Worm (Caenorhabditis elegans) whole organism, early embryonic: ENCODE data around the gene efhc-1.
A peak's percentile ranks its signal among the peaks of the same experiment; 100 is the strongest.

Experiments
- B0310.2 ChIP-seq: sonication (generic microtip); optimal IDR thresholded peaks from 2 replicates; lab custom pipeline; 2016; ENCODE audit warnings: mild to moderate bottlenecking, missing genetic modification characterization, missing compliant biosample characterization
- F13C5.2 ChIP-seq: sonication (generic microtip); optimal IDR thresholded peaks from 2 replicates; lab custom pipeline; 2017; ENCODE audit warnings: mild to moderate bottlenecking, missing genetic modification characterization, inconsistent platforms, missing compliant biosample characterization
- aly-1 ChIP-seq: sonication (generic microtip); optimal IDR thresholded peaks from 2 replicates; lab custom pipeline; 2016; ENCODE audit warnings: missing genetic modification characterization, missing compliant biosample characterization
- ama-1 ChIP-seq: fragments of 150-350 bp; optimal IDR thresholded peaks from 2 replicates; lab custom pipeline; 2014
- ceh-13 ChIP-seq: fragments of 200-800 bp; sonication (Bioruptor generic); optimal IDR thresholded peaks from 2 replicates; lab custom pipeline; 2018; ENCODE audit warnings: mild to moderate bottlenecking, missing genetic modification characterization, missing compliant biosample characterization
- ceh-36 ChIP-seq: sonication (generic microtip); optimal IDR thresholded peaks from 2 replicates; lab custom pipeline; 2016; ENCODE audit warnings: missing genetic modification characterization, inconsistent platforms, missing compliant biosample characterization
- ets-7 ChIP-seq: sonication (generic microtip); optimal IDR thresholded peaks from 2 replicates; lab custom pipeline; 2016; ENCODE audit warnings: missing genotype, missing genetic modification characterization, missing compliant biosample characterization
- flt-1 ChIP-seq: fragments of 200-800 bp; sonication (Bioruptor generic); IDR thresholded peaks from 2 replicates; pipeline ENCODE4 v1.3.6; 2022; ENCODE audit warnings: missing genetic modification characterization, missing compliant biosample characterization
- hmbx-1 ChIP-seq: sonication (generic microtip); optimal IDR thresholded peaks from 2 replicates; lab custom pipeline; 2016; ENCODE audit warnings: mild to moderate bottlenecking, missing genetic modification characterization, missing compliant biosample characterization
- hmg-4 ChIP-seq: fragments of 200-800 bp; sonication (Bioruptor generic); optimal IDR thresholded peaks from 2 replicates; lab custom pipeline; 2018; ENCODE audit warnings: mild to moderate bottlenecking, missing genetic modification characterization, missing compliant biosample characterization
- hnd-1 ChIP-seq: sonication (generic microtip); optimal IDR thresholded peaks from 2 replicates; lab custom pipeline; 2016; ENCODE audit warnings: missing genetic modification characterization, missing compliant biosample characterization
- pes-1 ChIP-seq: fragments of 200-800 bp; sonication (Bioruptor generic); IDR thresholded peaks from 2 replicates; pipeline ENCODE4 v1.3.6; 2022; ENCODE audit warnings: missing genetic modification reagents, missing genetic modification characterization, missing compliant biosample characterization
- scrt-1 ChIP-seq: fragments of 200-800 bp; sonication (Bioruptor generic); IDR thresholded peaks from 2 replicates; pipeline ENCODE4 v1.3.6; 2022; ENCODE audit warnings: missing genetic modification characterization, missing compliant biosample characterization
- sea-1 ChIP-seq: fragments of 200-800 bp; sonication (Bioruptor generic); conservative IDR thresholded peaks from 2 replicates; pipeline ENCODE4 v1.3.6; 2022; ENCODE audit warnings: missing genetic modification characterization, missing compliant biosample characterization
- tbx-11 ChIP-seq: fragments of 200-800 bp; sonication (Bioruptor generic); IDR thresholded peaks from 2 replicates; pipeline ENCODE4 v1.3.6; 2022; ENCODE audit warnings: missing genetic modification characterization, missing compliant biosample characterization
- tbx-37 ChIP-seq: fragments of 200-800 bp; sonication (Bioruptor generic); conservative IDR thresholded peaks from 2 replicates; pipeline ENCODE4 v1.3.6; 2022; ENCODE audit warnings: missing genetic modification reagents, missing genetic modification characterization, missing compliant biosample characterization
- tra-4 ChIP-seq: sonication (generic microtip); optimal IDR thresholded peaks from 2 replicates; lab custom pipeline; 2017; ENCODE audit warnings: missing genetic modification characterization, missing compliant biosample characterization

efhc-1 gene

DNA sequence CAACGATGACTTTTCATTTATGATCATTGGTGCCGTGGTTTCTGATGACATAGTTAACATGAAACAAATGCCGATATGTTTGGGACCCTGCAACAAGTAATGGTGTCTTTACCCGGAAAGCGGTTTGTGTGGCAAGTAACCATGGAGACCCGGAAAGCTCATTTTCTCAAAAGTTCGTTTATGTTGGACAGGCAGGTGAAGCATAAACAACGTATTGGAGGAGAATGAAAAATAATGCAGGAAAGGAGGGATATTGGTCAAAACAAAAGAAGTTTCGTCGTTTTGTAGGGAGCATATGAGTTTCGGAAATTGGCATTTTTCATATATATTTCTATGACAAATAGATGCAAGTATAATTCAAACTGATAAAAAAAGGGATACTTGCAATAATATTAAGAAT is 28.2 kb downstream of the efhc-1 start, which contains the start of gene dyf-6:
TSS of gene dyf-6 (minus strand) at position 101 of the 400 bp plus-strand sequence.
- no peak for TF ChIP-seq ets-7
- no peak for TF ChIP-seq scrt-1 (GFP tag; lab: Robert Waterston, UW)
- TF ChIP-seq aly-1, result no peak
- no peak for TF ChIP-seq flt-1 (GFP tag; lab: Robert Waterston, UW)
- no peak for TF ChIP-seq hmbx-1 (tag; lab: Kevin White, UChicago)
- TF ChIP-seq tbx-11 (GFP tag; lab: Robert Waterston, UW), result no peak
- TF ChIP-seq hmg-4, result no peak
- TF ChIP-seq ceh-36, result no peak
- no peak for TF ChIP-seq tra-4 (tag; lab: Kevin White, UChicago)
- TF ChIP-seq pes-1, result no peak
- TF ChIP-seq tbx-37 (GFP tag; lab: Robert Waterston, UW), result no peak
- no peak for TF ChIP-seq sea-1 (GFP tag; lab: Robert Waterston, UW)
- TF ChIP-seq ama-1, result no peak
- no peak for TF ChIP-seq F13C5.2 (tag; lab: Kevin White, UChicago)
- no peak for TF ChIP-seq ceh-13 (GFP tag; lab: Kevin White, UChicago)

DNA sequence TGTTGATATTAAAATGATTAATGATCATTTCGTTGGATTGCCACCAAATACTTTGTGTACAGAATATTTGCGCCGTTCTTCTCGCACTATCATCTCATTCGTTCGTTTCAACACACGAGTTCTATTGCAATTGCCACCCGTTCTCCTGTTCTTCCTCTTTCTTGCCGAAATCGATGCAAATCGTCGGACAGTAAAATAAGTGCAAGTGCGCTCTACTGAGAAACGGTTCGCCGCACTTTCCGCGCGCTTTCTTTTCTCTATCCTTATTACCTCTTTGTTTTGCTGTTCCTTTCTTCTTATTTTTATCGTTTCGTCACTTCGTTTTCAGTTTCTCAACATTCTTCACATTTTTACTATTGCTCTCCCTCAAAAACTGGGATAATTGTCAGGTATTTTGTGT is 33.0 kb downstream of the efhc-1 start:
- TF ChIP-seq hmg-4, result no peak
- no peak for TF ChIP-seq scrt-1 (GFP tag; lab: Robert Waterston, UW)
- no peak for TF ChIP-seq B0310.2
- no peak; the same call in 1 of the 2 replicates for TF ChIP-seq tbx-37 (GFP tag; lab: Robert Waterston, UW)
- no peak for TF ChIP-seq aly-1
- TF ChIP-seq ets-7, result no peak
- no peak for TF ChIP-seq ceh-13 (GFP tag; lab: Kevin White, UChicago)
- TF ChIP-seq ama-1, result no peak
- TF ChIP-seq F13C5.2 (tag; lab: Kevin White, UChicago), result no peak
- TF ChIP-seq hnd-1, result no peak
- no peak for TF ChIP-seq tbx-11 (GFP tag; lab: Robert Waterston, UW)
- TF ChIP-seq flt-1 (GFP tag; lab: Robert Waterston, UW), result no peak
- TF ChIP-seq hmbx-1 (tag; lab: Kevin White, UChicago), result no peak
- TF ChIP-seq tra-4 (tag; lab: Kevin White, UChicago), result no peak
- TF ChIP-seq sea-1 (GFP tag; lab: Robert Waterston, UW), result no peak
- TF ChIP-seq pes-1, result no peak
- no peak for TF ChIP-seq ceh-36

DNA sequence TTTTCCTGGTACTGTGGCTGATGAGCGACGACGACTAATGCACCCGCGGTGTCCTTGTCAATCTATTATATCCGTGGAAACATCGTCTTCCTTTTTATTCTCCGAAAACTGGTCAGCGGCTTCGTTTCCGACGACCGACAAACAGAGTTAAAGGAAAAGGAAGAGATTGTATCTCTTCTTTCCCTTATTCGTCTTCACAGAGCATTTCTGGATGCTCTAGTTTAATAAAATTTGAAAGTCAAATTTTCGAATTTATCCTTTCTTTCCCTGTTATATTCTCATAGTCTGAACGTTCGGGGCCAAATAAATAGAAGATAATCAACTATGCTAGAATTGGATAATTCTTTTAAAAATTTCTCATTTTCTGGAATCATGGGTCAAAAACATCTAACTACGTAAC is 34.6 kb downstream of the efhc-1 start:
- TF ChIP-seq sea-1 (GFP tag; lab: Robert Waterston, UW), result no peak
- no peak for TF ChIP-seq flt-1 (GFP tag; lab: Robert Waterston, UW)
- TF ChIP-seq pes-1, result no peak
- no peak for TF ChIP-seq F13C5.2 (tag; lab: Kevin White, UChicago)
- TF ChIP-seq tbx-37 (GFP tag; lab: Robert Waterston, UW), result no peak
- TF ChIP-seq ceh-13 (GFP tag; lab: Kevin White, UChicago), result no peak
- no peak for TF ChIP-seq ceh-36
- no peak for TF ChIP-seq B0310.2
- no peak for TF ChIP-seq tra-4 (tag; lab: Kevin White, UChicago)
- no peak for TF ChIP-seq scrt-1 (GFP tag; lab: Robert Waterston, UW)
- TF ChIP-seq aly-1, result no peak
- TF ChIP-seq hmbx-1 (tag; lab: Kevin White, UChicago), result no peak
- TF ChIP-seq ama-1, result no peak
- no peak for TF ChIP-seq hmg-4
- no peak for TF ChIP-seq tbx-11 (GFP tag; lab: Robert Waterston, UW)
- no peak for TF ChIP-seq ets-7

- TF ChIP-seq tra-4 (tag; lab: Kevin White, UChicago), result no peak
- no peak for TF ChIP-seq pes-1
- TF ChIP-seq F13C5.2 (tag; lab: Kevin White, UChicago), result no peak
These were observed 35.2 kb downstream of the efhc-1 start for ce11 chrX:10393362-10393761.

- TF ChIP-seq scrt-1 (GFP tag; lab: Robert Waterston, UW), result no peak
- peak; percentile 54 for TF ChIP-seq hmg-4
These were observed 36.1 kb downstream of the efhc-1 start for ce11 chrX:10394238-10394637.

DNA sequence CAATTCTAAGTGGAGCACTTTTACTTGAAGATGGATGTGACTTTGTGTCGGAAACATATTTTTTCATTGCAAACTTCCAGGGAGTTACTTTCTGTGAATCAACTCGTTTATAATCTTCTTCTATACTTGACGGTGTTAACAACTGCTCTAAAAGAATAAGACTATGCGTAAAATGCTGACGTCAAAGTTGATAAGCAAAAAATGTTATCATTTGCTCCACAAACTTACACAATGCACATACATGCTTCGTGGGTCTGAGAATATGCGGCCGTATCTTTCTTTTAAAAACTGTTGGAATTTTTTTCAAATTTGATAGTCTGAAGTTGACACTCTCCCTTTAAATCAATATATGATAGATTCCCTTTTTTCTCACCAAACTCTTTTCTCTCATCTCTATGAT is 37.0 kb downstream of the efhc-1 start:
- TF ChIP-seq ceh-36 (no peak), tra-4 (tag; lab: Kevin White, UChicago) (no peak), tbx-11 (GFP tag; lab: Robert Waterston, UW) (no peak), hnd-1 (no peak)

DNA sequence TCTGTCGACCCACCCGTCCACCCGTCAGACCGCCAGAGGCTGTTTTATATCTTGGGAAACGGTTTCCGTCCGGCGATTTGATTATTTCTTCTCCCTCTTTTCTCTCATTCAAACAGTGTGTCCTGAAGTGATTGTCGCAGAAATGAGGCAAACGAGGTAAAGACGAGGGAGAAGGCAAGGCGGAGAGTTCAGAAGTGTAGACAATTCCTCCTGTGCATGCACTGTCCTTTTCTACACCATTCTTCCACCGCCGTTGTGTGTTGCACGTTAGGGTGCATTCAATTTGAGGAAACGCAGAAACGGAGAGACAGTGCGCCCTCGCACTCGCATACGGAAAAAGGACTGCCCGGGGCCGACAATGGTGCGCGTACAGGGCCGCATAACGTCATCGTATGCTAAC is 37.5 kb downstream of the efhc-1 start:
- TF ChIP-seq ceh-13 (GFP tag; lab: Kevin White, UChicago), result peak; percentile 32
- peak; percentile 75 for TF ChIP-seq B0310.2
- no peak for TF ChIP-seq hnd-1
- 0 out of 2 replicates have a peak, but pooled peaks have one; percentile 33 for TF ChIP-seq tbx-11 (GFP tag; lab: Robert Waterston, UW)
- TF ChIP-seq hmbx-1 (tag; lab: Kevin White, UChicago), result no peak
- TF ChIP-seq tra-4 (tag; lab: Kevin White, UChicago), result no peak
- TF ChIP-seq ama-1, result no peak
- TF ChIP-seq flt-1 (GFP tag; lab: Robert Waterston, UW), result no peak
- peak; percentile 88 for TF ChIP-seq hmg-4
- no peak for TF ChIP-seq ceh-36
- no peak for TF ChIP-seq ets-7
- peak; percentile 70 for TF ChIP-seq aly-1
- TF ChIP-seq pes-1, result no peak
- TF ChIP-seq scrt-1 (GFP tag; lab: Robert Waterston, UW), result no peak

ce11 chrX:10396509-10397292 is 38.5 kb downstream of the efhc-1 start, which contains the start of gene pkn-1:
TSS of gene pkn-1 (plus strand) at chrX:10397242.
- TF ChIP-seq sea-1 (GFP tag; lab: Robert Waterston, UW) (no peak), tbx-11 (GFP tag; lab: Robert Waterston, UW) (0 out of 2 replicates have a peak, but pooled peaks have one; percentile 26), hmbx-1 (tag; lab: Kevin White, UChicago) (no peak), ets-7 (no peak), hmg-4 (peak; percentile 65), aly-1 (no peak), ceh-36 (no peak)
